Worm (Caenorhabditis elegans) whole organism, L4 larva: ENCODE measurements around the gene ZK1248.5.

ENCODE experiments used
- ces-1 ChIP-seq: fragments of 150-350 bp; sonication (generic microtip); optimal IDR thresholded peaks from 4 replicates; lab custom pipeline; 2014; ENCODE audit warnings: missing biosample characterization, missing genetic modification reagents, missing genetic modification characterization
- egl-27 ChIP-seq: sonication (generic microtip); optimal IDR thresholded peaks from 3 replicates; lab custom pipeline; 2017; ENCODE audit warnings: missing biosample characterization, missing genetic modification reagents, missing genetic modification characterization
- sdz-12 ChIP-seq: fragments of 200-800 bp; sonication (Bioruptor generic); optimal IDR thresholded peaks from 2 replicates; lab custom pipeline; 2018; ENCODE audit warnings: mild to moderate bottlenecking, missing genetic modification characterization, missing compliant biosample characterization

- no peak for TF ChIP-seq sdz-12
- TF ChIP-seq ces-1 (GFP tag; lab: Kevin White, UChicago): no peak
- no peak for TF ChIP-seq egl-27
Observed at ce11 chrII:5827364-5827763, 17.1 kb downstream of the ZK1248.5 start, which contains the start of gene tbc-2.
